Worm (Caenorhabditis elegans): ENCODE data around the gene F23H12.3.

DNA sequence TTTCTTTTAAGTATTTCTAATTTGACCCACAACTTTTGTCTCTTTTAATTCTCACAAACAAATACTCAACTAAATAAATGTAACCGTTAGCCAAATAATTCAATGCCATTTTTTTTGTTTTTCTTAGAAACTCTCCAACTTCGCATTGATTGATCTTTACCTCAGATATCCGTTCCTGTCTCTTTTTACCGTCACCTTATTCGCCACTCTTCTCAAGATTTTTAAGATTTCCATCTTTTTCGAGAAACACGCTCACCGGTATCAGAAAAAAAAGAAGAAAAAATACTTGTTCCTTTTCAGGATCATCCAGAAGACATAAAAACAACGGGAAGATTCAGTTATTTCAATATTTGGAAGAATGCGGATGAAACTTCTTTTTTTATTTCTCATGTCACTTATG, 13.4 kb downstream of the F23H12.3 start, which contains the start of gene F23H12.5:
- no peak for TF ChIP-seq R02D3.7 (tag; optimal IDR thresholded peaks at IDR 0.05)
- TF ChIP-seq dmd-9 (GFP tag; IDR thresholded peaks at IDR 0.05), result no peak
- no peak for TF ChIP-seq nhr-28 (tag; optimal IDR thresholded peaks at IDR 0.05)
